Fruit fly (Drosophila melanogaster) whole organism, embryonic: Measurements from ENCODE around the gene Prosalpha6T.

Source experiments
- Antp ChIP-seq: fragments of 200-800 bp; sonication (Bioruptor generic); optimal IDR thresholded peaks from 3 replicates; lab custom pipeline; 2016; ENCODE audit warnings: missing biosample characterization, missing genetic modification characterization
- Awh ChIP-seq: fragments of 200-800 bp; sonication (Bioruptor generic); IDR thresholded peaks from 2 replicates; pipeline ENCODE4, ENCODE4 v1.3.6; 2022; ENCODE audit warnings: missing biosample characterization, missing genetic modification characterization
- CG10147 ChIP-seq: fragments of 200-800 bp; sonication (Bioruptor generic); optimal IDR thresholded peaks from 2 replicates; lab custom pipeline; 2019; ENCODE audit warnings: missing biosample characterization, mild to moderate bottlenecking, missing genetic modification characterization, moderate library complexity
- CG10321 ChIP-seq: fragments of 200-800 bp; sonication (Bioruptor generic); IDR thresholded peaks from 2 replicates; pipeline ENCODE4 v1.3.6; 2022; ENCODE audit warnings: missing biosample characterization, missing genetic modification characterization
- CG10979 ChIP-seq: fragments of 200-800 bp; sonication (Bioruptor generic); optimal IDR thresholded peaks from 2 replicates; lab custom pipeline; 2018; ENCODE audit warnings: missing biosample characterization, mild to moderate bottlenecking, missing genetic modification characterization, moderate library complexity
- CG11560 ChIP-seq: fragments of 200-800 bp; sonication (Bioruptor generic); IDR thresholded peaks from 3 replicates; pipeline ENCODE4 v1.3.6; 2022; ENCODE audit warnings: missing biosample characterization, missing genetic modification characterization
- CG13424 ChIP-seq: fragments of 200-800 bp; sonication (Bioruptor generic); optimal IDR thresholded peaks from 2 replicates; lab custom pipeline; 2019; ENCODE audit warnings: missing biosample characterization, mild to moderate bottlenecking, missing genetic modification characterization, moderate library complexity
- CG13624 ChIP-seq: fragments of 200-800 bp; sonication (Bioruptor generic); optimal IDR thresholded peaks from 2 replicates; lab custom pipeline; 2016; ENCODE audit warnings: missing biosample characterization, missing genetic modification characterization
- CG15479 ChIP-seq: fragments of 200-800 bp; sonication (Bioruptor generic); optimal IDR thresholded peaks from 3 replicates; lab custom pipeline; 2019; ENCODE audit warnings: missing biosample characterization, mild to moderate bottlenecking, missing genetic modification characterization, moderate library complexity
- CG18011 ChIP-seq: fragments of 200-800 bp; sonication (Bioruptor generic); optimal IDR thresholded peaks from 2 replicates; lab custom pipeline; 2017; ENCODE audit warnings: missing biosample characterization, missing genetic modification characterization, mild to moderate bottlenecking, moderate library complexity, missing genotype
- CG18764 ChIP-seq: fragments of 200-800 bp; sonication (Bioruptor generic); optimal IDR thresholded peaks from 3 replicates; lab custom pipeline; 2016; ENCODE audit warnings: missing biosample characterization, missing genetic modification characterization
- CG6765 ChIP-seq: fragments of 200-800 bp; sonication (Bioruptor generic); optimal IDR thresholded peaks from 3 replicates; lab custom pipeline; 2017; ENCODE audit warnings: missing biosample characterization, mild to moderate bottlenecking, missing genetic modification characterization
- CG7372 ChIP-seq: fragments of 200-800 bp; sonication (Bioruptor generic); IDR thresholded peaks from 2 replicates; pipeline ENCODE4 v1.3.6; 2022; ENCODE audit warnings: missing biosample characterization, missing genetic modification characterization
- CG7987 ChIP-seq: fragments of 200-800 bp; sonication (Bioruptor generic); optimal IDR thresholded peaks from 2 replicates; lab custom pipeline; 2018; ENCODE audit warnings: missing biosample characterization, mild to moderate bottlenecking, missing genetic modification characterization, moderate library complexity
- CG9215 ChIP-seq: fragments of 200-800 bp; sonication (Bioruptor generic); IDR thresholded peaks from 2 replicates; pipeline ENCODE4 v1.3.6; 2022; ENCODE audit warnings: missing biosample characterization, missing genetic modification characterization
- Ets65A ChIP-seq: fragments of 200-800 bp; sonication (Bioruptor generic); peaks from one replicate; lab custom pipeline; 2016; ENCODE audit warnings: missing biosample characterization, missing genetic modification characterization
- Fer3 ChIP-seq: fragments of 200-800 bp; sonication (Bioruptor generic); optimal IDR thresholded peaks from 2 replicates; lab custom pipeline; 2018; ENCODE audit warnings: missing biosample characterization, mild to moderate bottlenecking, missing genetic modification characterization, moderate library complexity
- GATAe ChIP-seq: fragments of 200-800 bp; sonication (Bioruptor generic); conservative IDR thresholded peaks from 2 replicates; pipeline ENCODE4 v1.3.6; 2022; ENCODE audit warnings: missing biosample characterization, missing genetic modification characterization
- H15 ChIP-seq: fragments of 200-800 bp; sonication (Bioruptor generic); IDR thresholded peaks from 3 replicates; pipeline ENCODE4 v1.3.6; 2022; ENCODE audit warnings: missing biosample characterization, missing genetic modification characterization
- HHEX ChIP-seq: fragments of 200-800 bp; sonication (Bioruptor generic); optimal IDR thresholded peaks from 3 replicates; lab custom pipeline; 2017; ENCODE audit warnings: missing biosample characterization, mild to moderate bottlenecking, missing genetic modification characterization, missing genetic modification reagents
- HmgD ChIP-seq: fragments of 200-800 bp; sonication (Bioruptor generic); optimal IDR thresholded peaks from 3 replicates; lab custom pipeline; 2016; ENCODE audit warnings: missing biosample characterization, missing genetic modification characterization
- Kr ChIP-seq: fragments of 200-800 bp; sonication (Bioruptor generic); optimal IDR thresholded peaks from 2 replicates; lab custom pipeline; 2017; ENCODE audit warnings: missing biosample characterization, mild to moderate bottlenecking, missing genetic modification characterization
- Ptx1 ChIP-seq: fragments of 200-800 bp; sonication (Bioruptor generic); IDR thresholded peaks from 2 replicates; pipeline ENCODE4 v1.3.6; 2022; ENCODE audit warnings: missing biosample characterization, missing genetic modification characterization
- Sox102F ChIP-seq: fragments of 200-800 bp; sonication (Bioruptor generic); optimal IDR thresholded peaks from 2 replicates; lab custom pipeline; 2018; ENCODE audit warnings: missing biosample characterization, mild to moderate bottlenecking, missing genetic modification characterization, moderate library complexity
- Taf1 ChIP-seq: fragments of 200-800 bp; sonication (Bioruptor generic); IDR thresholded peaks from 2 replicates; pipeline ENCODE4 v1.3.6; 2022; ENCODE audit warnings: missing biosample characterization, missing genetic modification characterization
- Vsx1 ChIP-seq: fragments of 200-800 bp; sonication (Bioruptor generic); optimal IDR thresholded peaks from 2 replicates; lab custom pipeline; 2017; ENCODE audit warnings: missing biosample characterization, mild to moderate bottlenecking, missing genetic modification characterization, missing genetic modification reagents
- bbx ChIP-seq: fragments of 200-800 bp; sonication (Bioruptor generic); IDR thresholded peaks from 2 replicates; pipeline ENCODE4 v1.3.6; 2022; ENCODE audit warnings: missing biosample characterization, missing genetic modification characterization; ENCODE audit not compliant: partially characterized antibody
- bowl ChIP-seq: fragments of 200-800 bp; sonication (Bioruptor generic); IDR thresholded peaks from 2 replicates; pipeline ENCODE4 v1.3.6; 2022; ENCODE audit warnings: missing biosample characterization, missing genetic modification characterization
- cad ChIP-seq: fragments of >200 bp; optimal IDR thresholded peaks from 2 replicates; lab custom pipeline; 2017; ENCODE audit warnings: missing biosample characterization, missing genetic modification characterization
- chn ChIP-seq: fragments of 200-800 bp; sonication (Bioruptor generic); optimal IDR thresholded peaks from 2 replicates; lab custom pipeline; 2016; ENCODE audit warnings: missing biosample characterization, missing genetic modification characterization
- grn ChIP-seq: fragments of 200-800 bp; sonication (Bioruptor generic); optimal IDR thresholded peaks from 3 replicates; lab custom pipeline; 2017; ENCODE audit warnings: missing biosample characterization, missing genetic modification characterization
- her ChIP-seq: fragments of 200-800 bp; sonication (Bioruptor generic); optimal IDR thresholded peaks from 2 replicates; lab custom pipeline; 2016; ENCODE audit warnings: missing biosample characterization, missing genetic modification characterization
- ind ChIP-seq: fragments of 200-800 bp; sonication (Bioruptor generic); optimal IDR thresholded peaks from 3 replicates; lab custom pipeline; 2016; ENCODE audit warnings: missing biosample characterization, missing genetic modification characterization
- p53 ChIP-seq: fragments of 200-800 bp; sonication (Bioruptor generic); optimal IDR thresholded peaks from 2 replicates; lab custom pipeline; 2016; ENCODE audit warnings: missing biosample characterization, missing genetic modification characterization
- phol ChIP-seq: fragments of 200-800 bp; sonication (Bioruptor generic); optimal IDR thresholded peaks from 3 replicates; lab custom pipeline; 2018; ENCODE audit warnings: missing biosample characterization, mild to moderate bottlenecking, missing genetic modification characterization, moderate library complexity
- pros ChIP-seq: fragments of 200-800 bp; sonication (Bioruptor generic); optimal IDR thresholded peaks from 3 replicates; lab custom pipeline; 2019; ENCODE audit warnings: missing biosample characterization, mild to moderate bottlenecking, missing genetic modification characterization, moderate library complexity
- row ChIP-seq: fragments of 200-800 bp; sonication (Bioruptor generic); IDR thresholded peaks from 3 replicates; pipeline ENCODE4 v1.3.6; 2022; ENCODE audit warnings: missing biosample characterization, missing genetic modification characterization
- stwl ChIP-seq: fragments of 200-800 bp; sonication (Bioruptor generic); optimal IDR thresholded peaks from 3 replicates; lab custom pipeline; 2018; ENCODE audit warnings: missing biosample characterization, mild to moderate bottlenecking, missing genetic modification characterization, moderate library complexity
- tll ChIP-seq, 2 experiments: fragments of 200-800 bp in 1 of 2; fragments of >200 bp in 1 of 2; sonication (Bioruptor generic) in 1 of 2; optimal IDR thresholded peaks; 2 replicates each; lab custom pipeline; 2017 to 2019; ENCODE audit warnings: missing biosample characterization in 2 of 2, missing genetic modification characterization in 2 of 2, mild to moderate bottlenecking in 1 of 2, moderate library complexity in 1 of 2
- toy ChIP-seq: fragments of 200-800 bp; sonication (Bioruptor generic); IDR thresholded peaks from 2 replicates; pipeline ENCODE4 v1.3.6; 2022; ENCODE audit warnings: missing biosample characterization, missing genetic modification characterization
- twi ChIP-seq: fragments of 200-800 bp; optimal IDR thresholded peaks from 2 replicates; lab custom pipeline; 2019; ENCODE audit warnings: missing biosample characterization, mild to moderate bottlenecking, missing genetic modification characterization, moderate library complexity
- unc-4 ChIP-seq: fragments of 200-800 bp; sonication (Bioruptor generic); IDR thresholded peaks from 2 replicates; pipeline ENCODE4 v1.3.6; 2022; ENCODE audit warnings: missing biosample characterization, missing genetic modification characterization; ENCODE audit not compliant: partially characterized antibody
- zen ChIP-seq: fragments of 200-800 bp; sonication (Bioruptor generic); optimal IDR thresholded peaks from 3 replicates; lab custom pipeline; 2018; ENCODE audit warnings: missing biosample characterization, mild to moderate bottlenecking, missing genetic modification characterization, moderate library complexity

The Prosalpha6T gene

DNA sequence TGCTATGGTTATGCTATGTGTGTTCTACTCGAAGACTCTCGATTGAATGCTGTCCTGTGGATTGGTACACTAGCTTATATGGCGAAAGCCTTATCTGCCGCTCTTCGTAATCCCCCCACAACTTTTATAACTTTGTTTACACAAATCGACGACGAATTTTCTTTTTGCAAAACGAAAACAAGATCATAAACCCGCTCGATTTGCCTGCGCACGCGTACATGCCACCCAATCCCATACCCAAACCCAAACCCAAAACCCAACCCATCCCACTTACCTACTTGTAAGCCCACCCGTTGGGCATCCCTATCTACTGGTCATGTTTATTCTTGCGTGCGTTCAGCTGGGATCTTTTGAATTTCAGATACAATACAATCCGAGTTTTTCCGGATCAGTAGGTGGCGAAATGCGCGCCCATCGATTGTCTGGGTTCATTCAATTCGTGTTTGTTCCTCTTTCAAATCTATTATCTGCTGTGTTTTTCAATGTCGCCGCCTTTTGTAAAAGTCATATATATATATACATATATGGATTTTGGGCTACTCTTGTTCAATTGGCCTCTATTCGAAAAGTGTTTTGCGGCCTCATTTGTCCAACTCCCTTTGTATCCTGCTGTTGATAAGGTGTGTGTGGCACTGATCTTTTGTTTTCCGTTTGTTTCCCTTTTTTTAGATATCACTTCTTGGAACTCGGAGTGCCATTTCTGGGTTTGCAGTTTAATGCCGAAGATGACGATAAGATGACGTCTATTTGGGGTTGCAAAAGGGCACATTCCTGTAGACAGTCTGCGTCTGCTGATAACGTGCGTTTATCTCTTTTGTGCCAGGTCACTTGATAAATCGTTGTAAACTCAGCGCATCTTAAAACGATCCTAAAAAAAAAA is 3.0 kb downstream of the Prosalpha6T start, which contains the start of gene Mabi:
TSS of gene Mabi (minus strand) at position 51 of the 880 bp plus-strand sequence.
- TF ChIP-seq Awh (GFP tag; lab: Robert Waterston, UW) (no peak), chn (no peak), zen (tag; lab: Kevin White, UChicago) (peak; percentile 75), CG15479 (GFP tag; lab: Kevin White, UChicago) (peak; percentile 100), pros (GFP tag; lab: Kevin White, UChicago) (peak; percentile 11), p53 (GFP tag; lab: Kevin White, UChicago) (peak; percentile 57), CG10321 (GFP tag; lab: Robert Waterston, UW) (no peak), HHEX (GFP tag; lab: Kevin White, UChicago) (no peak), Ets65A (GFP tag; lab: Kevin White, UChicago) (peak; percentile 36), CG7372 (GFP tag; lab: Robert Waterston, UW) (no peak), cad (GFP tag; lab: Kevin White, UChicago) (peak; percentile 32), grn (GFP tag; lab: Kevin White, UChicago) (no peak), twi (tag; lab: Kevin White, UChicago) (peak; percentile 34), Fer3 (no peak), HmgD (GFP tag; lab: Kevin White, UChicago) (no peak), CG9215 (no peak), phol (tag; lab: Kevin White, UChicago) (no peak), GATAe (GFP tag; lab: Robert Waterston, UW) (no peak), CG18764 (GFP tag; lab: Kevin White, UChicago) (no peak), Kr (GFP tag; lab: Kevin White, UChicago) (peak; percentile 63), CG6765 (no peak), row (GFP tag; lab: Robert Waterston, UW) (no peak), Vsx1 (no peak), tll (GFP tag; optimal IDR thresholded peaks at IDR 0.05; lab: Kevin White, UChicago) (peak in 1 of 2 experiments; percentile 79)

dm6 chr2L:13236194-13236593 is 4.4 kb downstream of the Prosalpha6T start, which contains the start of gene Jhbp14:
Jhbp14 (plus strand) TSS chr2L:13236494.
- TF ChIP-seq CG10321 (GFP tag; lab: Robert Waterston, UW): no peak
- TF ChIP-seq CG13624 (GFP tag; lab: Kevin White, UChicago): no peak
- TF ChIP-seq toy (GFP tag; lab: Robert Waterston, UW): no peak
- TF ChIP-seq stwl (tag; lab: Kevin White, UChicago): no peak
- TF ChIP-seq ind: no peak
- no peak for TF ChIP-seq CG18011 (GFP tag; lab: Kevin White, UChicago)
- TF ChIP-seq bowl (GFP tag; lab: Robert Waterston, UW): no peak
- TF ChIP-seq CG10979: no peak
- TF ChIP-seq Sox102F (GFP tag; lab: Kevin White, UChicago): no peak
- TF ChIP-seq CG11560 (tag; lab: Robert Waterston, UW): no peak
- no peak for TF ChIP-seq CG10147
- TF ChIP-seq bbx (GFP tag; lab: Robert Waterston, UW): no peak
- TF ChIP-seq Antp (GFP tag; lab: Kevin White, UChicago): no peak
- TF ChIP-seq her (GFP tag; lab: Kevin White, UChicago): no peak
- TF ChIP-seq CG7987 (GFP tag; lab: Kevin White, UChicago): no peak
- no peak for TF ChIP-seq Ptx1
- no peak for TF ChIP-seq CG13424
- no peak for TF ChIP-seq unc-4
- TF ChIP-seq Taf1 (GFP tag; lab: Robert Waterston, UW): no peak
- TF ChIP-seq H15 (GFP tag; lab: Robert Waterston, UW): no peak
